Fruit fly (Drosophila melanogaster): ENCODE measurements around the gene AkhR.

The AkhR gene

dm6 chr2L:6722822-6723749 is 7.1 kb upstream of the AkhR start, which contains the start of gene homer (continued):
- TF ChIP-seq Nf-YB (GFP tag; optimal IDR thresholded peaks at IDR 0.05) (peak; percentile 33), twi (tag; optimal IDR thresholded peaks at IDR 0.05) (no peak), Dip2 (GFP tag; IDR thresholded peaks at IDR 0.05) (no peak), dan (GFP tag; IDR thresholded peaks at IDR 0.05) (no peak), CG17186 (GFP tag; optimal IDR thresholded peaks at IDR 0.05) (peak; percentile 1), CG16863 (GFP tag; optimal IDR thresholded peaks at IDR 0.05) (no peak), CG6683 (GFP tag; optimal IDR thresholded peaks at IDR 0.05) (no peak), bowl (GFP tag; IDR thresholded peaks at IDR 0.05) (no peak), zen2 (GFP tag; IDR thresholded peaks at IDR 0.05; ENCODE audit: partially characterized antibody) (peak; percentile 83), dpn (GFP tag; optimal IDR thresholded peaks at IDR 0.05) (no peak), CG12071 (GFP tag; optimal IDR thresholded peaks at IDR 0.05) (no peak), CG18011 (GFP tag; optimal IDR thresholded peaks at IDR 0.05) (no peak), Dp (GFP tag; optimal IDR thresholded peaks at IDR 0.05) (peak; percentile 62), CG33557 (GFP tag; optimal IDR thresholded peaks at IDR 0.05) (no peak), CG6175 (GFP tag; IDR thresholded peaks at IDR 0.05) (no peak), pnt (GFP tag; optimal IDR thresholded peaks at IDR 0.05) (no peak), CG6854 (GFP tag; optimal IDR thresholded peaks at IDR 0.05) (no peak), ken (GFP tag; IDR thresholded peaks at IDR 0.05) (no peak), yki (optimal IDR thresholded peaks at IDR 0.05) (no peak), kah (GFP tag; optimal IDR thresholded peaks at IDR 0.05) (peak; percentile 75), Vsx1 (GFP tag; optimal IDR thresholded peaks at IDR 0.05) (peak; percentile 63), Tbp (GFP tag; optimal IDR thresholded peaks at IDR 0.05) (no peak), CG7928 (GFP tag; optimal IDR thresholded peaks at IDR 0.05) (no peak), CG3847 (GFP tag; IDR thresholded peaks at IDR 0.05) (no peak), slp2 (GFP tag; optimal IDR thresholded peaks at IDR 0.05) (no peak), crp (GFP tag; optimal IDR thresholded peaks at IDR 0.05) (no peak), CG7987 (GFP tag; optimal IDR thresholded peaks at IDR 0.05) (no peak), slbo (GFP tag; IDR thresholded peaks at IDR 0.05) (no peak), chif (GFP tag; optimal IDR thresholded peaks at IDR 0.05) (no peak), chm (GFP tag; IDR thresholded peaks at IDR 0.05) (no peak), CG9215 (GFP tag; IDR thresholded peaks at IDR 0.05) (0 out of 2 replicates have a peak, but pooled peaks have one; percentile 26), CG10654 (GFP tag; optimal IDR thresholded peaks at IDR 0.05) (no peak), trh (GFP tag; optimal IDR thresholded peaks at IDR 0.05) (no peak), fd96Cb (tag; optimal IDR thresholded peaks at IDR 0.05) (no peak), chinmo (GFP tag; IDR thresholded peaks at IDR 0.05; ENCODE audit: partially characterized antibody) (peak; percentile 92; the same call in 3 of the 4 replicates), grau (tag; optimal IDR thresholded peaks at IDR 0.05) (no peak), Rx (GFP tag; IDR thresholded peaks at IDR 0.05) (no peak), abd-A (tag; optimal IDR thresholded peaks at IDR 0.05) (peak; percentile 1), ara (GFP tag; IDR thresholded peaks at IDR 0.05) (no peak), CG12219 (GFP tag; optimal IDR thresholded peaks at IDR 0.05) (no peak), Fer3 (tag; optimal IDR thresholded peaks at IDR 0.05) (no peak), CHES-1-like (GFP tag; optimal IDR thresholded peaks at IDR 0.05) (peak; percentile 26), CG7556 (GFP tag; optimal IDR thresholded peaks at IDR 0.05) (no peak), NC2α (GFP tag; optimal IDR thresholded peaks at IDR 0.05) (no peak), CG34422 (GFP tag; IDR thresholded peaks at IDR 0.05) (peak; percentile 79; the same call in 2 of the 3 replicates), cas (GFP tag; IDR thresholded peaks at IDR 0.05) (no peak), CG18619 (GFP tag; optimal IDR thresholded peaks at IDR 0.05) (no peak), fd3F (GFP tag; optimal IDR thresholded peaks at IDR 0.05) (no peak), Gsc (GFP tag; IDR thresholded peaks at IDR 0.05) (no peak)

All from whole organism, embryonic.